Fruit fly (Drosophila melanogaster) Kc167 (cell line): ENCODE measurements around the gene Tb.

ENCODE experiments used
- Myc ChIP-seq: fragments of >200 bp; optimal IDR thresholded peaks from 2 replicates; lab custom pipeline; 2017; ENCODE audit warnings: missing external identifiers
- Sin3A ChIP-seq: fragments of >200 bp; optimal IDR thresholded peaks from 2 replicates; lab custom pipeline; 2018; ENCODE audit warnings: missing external identifiers
- h ChIP-seq: fragments of >200 bp; optimal IDR thresholded peaks from 3 replicates; lab custom pipeline; 2018; ENCODE audit warnings: missing external identifiers
- insv ChIP-seq: fragments of >200 bp; optimal IDR thresholded peaks from 3 replicates; lab custom pipeline; 2018; ENCODE audit warnings: missing external identifiers
- psq ChIP-seq: fragments of >200 bp; optimal IDR thresholded peaks from 2 replicates; lab custom pipeline; 2017; ENCODE audit warnings: missing external identifiers
- ttk ChIP-seq: sonication (Bioruptor generic); optimal IDR thresholded peaks from 2 replicates; lab custom pipeline; 2017; ENCODE audit warnings: missing external identifiers

- TF ChIP-seq ttk (lab: Kevin White, UChicago) (no peak), psq (lab: Kevin White, UChicago) (no peak), insv (lab: Kevin White, UChicago) (no peak), Sin3A (lab: Kevin White, UChicago) (no peak), h (lab: Kevin White, UChicago) (no peak), Myc (no peak)
Measured at dm6 chr3R:26623493-26623956, 32.7 kb upstream of the Tb start, which contains the start of gene TwdlB.
